Worm (Caenorhabditis elegans): ENCODE measurements around the gene gcy-22.

Gene gcy-22

DNA sequence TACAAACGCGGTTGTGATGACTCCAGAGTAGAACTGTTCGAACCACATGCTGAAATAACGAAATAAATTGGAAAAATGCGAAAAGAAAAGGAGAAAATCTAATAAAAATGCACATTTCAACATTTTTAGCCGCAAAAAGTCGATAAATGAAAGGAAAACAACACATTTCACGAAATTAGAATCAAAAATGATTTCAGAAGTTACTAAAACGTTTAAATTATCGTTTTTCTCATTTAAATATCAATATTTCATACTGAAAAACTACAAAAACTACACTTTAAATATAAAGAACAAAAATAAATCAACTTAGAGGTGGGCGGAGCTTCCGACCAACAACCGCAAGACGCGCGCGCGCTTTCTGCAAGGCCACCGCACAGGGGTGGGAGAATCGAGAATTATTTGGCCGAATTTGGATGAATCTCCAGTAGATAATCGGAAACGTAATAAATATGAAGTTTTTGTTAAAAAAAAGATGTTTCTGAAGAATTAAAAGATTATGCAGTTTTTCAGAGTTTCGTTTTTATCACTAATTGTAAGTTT, 27.1 kb upstream of the gcy-22 start, which contains the start of gene ndua-1:
TSS of gene ndua-1 (minus strand) at position 51 of the 540 bp plus-strand sequence.
- TF ChIP-seq Y55F3AM.14 (GFP tag; optimal IDR thresholded peaks at IDR 0.05) (no peak), lin-13 (GFP tag; optimal IDR thresholded peaks at IDR 0.05) (peak; percentile 49), nhr-25 (tag; optimal IDR thresholded peaks at IDR 0.05) (no peak), skn-1 (tag; optimal IDR thresholded peaks at IDR 0.05) (no peak), F13H6.1 (tag; optimal IDR thresholded peaks at IDR 0.05) (peak; percentile 39), ceh-16 (tag; optimal IDR thresholded peaks at IDR 0.05) (no peak), lin-11 (tag; optimal IDR thresholded peaks at IDR 0.05) (peak; percentile 35), dmd-4 (tag; optimal IDR thresholded peaks at IDR 0.05) (no peak), mdl-1 (tag; optimal IDR thresholded peaks at IDR 0.05) (no peak), gmeb-1 (tag; optimal IDR thresholded peaks at IDR 0.05) (peak; percentile 48), sma-3 (GFP tag; optimal IDR thresholded peaks at IDR 0.05) (peak; percentile 47), C34F6.9 (tag; optimal IDR thresholded peaks at IDR 0.05) (peak; percentile 30), nhr-129 (tag; optimal IDR thresholded peaks at IDR 0.05) (peak; percentile 21), elt-1 (tag; optimal IDR thresholded peaks at IDR 0.05) (no peak), unc-55 (GFP tag; optimal IDR thresholded peaks at IDR 0.05) (peak; percentile 62), lin-39 (tag; optimal IDR thresholded peaks at IDR 0.05) (no peak), sma-9 (GFP tag; optimal IDR thresholded peaks at IDR 0.05) (peak; percentile 26), sma-9 (tag; optimal IDR thresholded peaks at IDR 0.05) (no peak), mbf-1 (tag; optimal IDR thresholded peaks at IDR 0.05) (no peak), nhr-77 (tag; optimal IDR thresholded peaks at IDR 0.05) (no peak), lsy-2 (tag; optimal IDR thresholded peaks at IDR 0.05) (peak in 1 of 2 experiments; percentile 64), sem-4 (tag; optimal IDR thresholded peaks at IDR 0.05) (peak; percentile 38), zag-1 (tag; optimal IDR thresholded peaks at IDR 0.05) (no peak)

DNA sequence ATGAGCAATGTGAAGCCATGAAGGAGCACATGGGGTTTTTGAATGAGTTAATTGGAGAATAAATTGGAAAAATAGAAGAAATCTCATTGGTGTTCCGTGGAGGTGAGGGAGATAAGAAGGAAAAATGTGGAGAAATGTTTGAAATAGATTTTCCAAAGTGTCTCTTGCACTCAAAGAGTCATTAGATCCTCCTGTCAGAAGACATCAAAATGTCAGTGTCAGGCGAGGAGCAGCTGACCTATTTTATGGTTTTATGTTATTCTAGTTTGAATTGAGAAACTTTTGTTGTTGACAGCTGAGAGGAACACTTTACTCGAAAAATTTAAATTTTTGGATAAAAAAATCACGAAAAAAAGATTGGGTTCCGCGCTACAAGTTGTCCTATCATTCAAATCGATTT, 25.7 kb upstream of the gcy-22 start, which contains the start of gene clec-264:
TSS of gene clec-264 (minus strand) at position 122 of the 400 bp plus-strand sequence.
- TF ChIP-seq crh-2 (tag; optimal IDR thresholded peaks at IDR 0.05) (no peak), ZK546.5 (tag; optimal IDR thresholded peaks at IDR 0.05) (no peak), egl-27 (tag; optimal IDR thresholded peaks at IDR 0.05) (no peak), elt-3 (tag; optimal IDR thresholded peaks at IDR 0.05) (no peak), nhr-25 (tag; optimal IDR thresholded peaks at IDR 0.05) (no peak), mbf-1 (tag; optimal IDR thresholded peaks at IDR 0.05) (no peak), ceh-16 (tag; optimal IDR thresholded peaks at IDR 0.05) (no peak), blmp-1 (tag; optimal IDR thresholded peaks at IDR 0.05; ENCODE audit: insufficient read depth) (no peak), nhr-237 (tag; optimal IDR thresholded peaks at IDR 0.05) (no peak), lsy-2 (tag; optimal IDR thresholded peaks at IDR 0.05) (no peak), mdl-1 (tag; optimal IDR thresholded peaks at IDR 0.05) (no peak), nhr-10 (tag; optimal IDR thresholded peaks at IDR 0.05) (no peak), unc-55 (GFP tag; optimal IDR thresholded peaks at IDR 0.05) (no peak), snpc-4 (tag; optimal IDR thresholded peaks at IDR 0.05) (no peak), lin-13 (GFP tag; optimal IDR thresholded peaks at IDR 0.05) (no peak), ceh-82 (tag; optimal IDR thresholded peaks at IDR 0.05) (no peak)

DNA sequence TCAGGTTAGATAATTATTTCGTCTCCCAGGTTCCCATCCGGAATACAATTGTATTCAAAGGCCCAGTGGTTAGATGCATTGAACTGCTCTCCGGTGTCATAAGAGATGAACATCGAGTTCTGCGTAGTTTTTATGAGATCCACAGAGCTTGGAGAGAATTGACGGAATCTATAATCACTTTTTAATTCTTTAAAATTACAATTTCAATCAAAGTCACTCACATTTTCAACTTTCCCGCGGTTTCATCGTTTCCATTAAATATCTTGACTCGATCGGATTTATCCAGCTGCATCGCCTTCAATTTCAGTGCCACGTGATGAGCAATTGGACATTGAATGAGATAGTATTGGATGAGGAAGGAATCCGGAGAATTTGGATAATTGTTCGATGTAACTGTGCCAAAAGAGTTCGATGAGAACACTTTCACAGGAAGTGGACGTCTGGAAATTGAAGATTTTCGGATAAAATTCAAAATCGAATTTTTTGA, 22.9 kb upstream of the gcy-22 start:
- no peak for TF ChIP-seq nhr-21 (tag; optimal IDR thresholded peaks at IDR 0.05)
- TF ChIP-seq lsy-2 (tag; optimal IDR thresholded peaks at IDR 0.05) = peak in 1 of 2 experiments; percentile 22
- TF ChIP-seq ceh-82 (tag; optimal IDR thresholded peaks at IDR 0.05) = no peak
- no peak for TF ChIP-seq ZK546.5 (tag; optimal IDR thresholded peaks at IDR 0.05)
- TF ChIP-seq nhr-12 (tag; optimal IDR thresholded peaks at IDR 0.05) = no peak
- TF ChIP-seq unc-55 (GFP tag; optimal IDR thresholded peaks at IDR 0.05) = no peak
- no peak for TF ChIP-seq Y55F3AM.14 (GFP tag; optimal IDR thresholded peaks at IDR 0.05)
- TF ChIP-seq lin-13 (GFP tag; optimal IDR thresholded peaks at IDR 0.05) = peak; percentile 2
- TF ChIP-seq nhr-129 (tag; optimal IDR thresholded peaks at IDR 0.05) = peak; percentile 14
- no peak for TF ChIP-seq peb-1 (tag; optimal IDR thresholded peaks at IDR 0.05)
- TF ChIP-seq elt-1 (tag; optimal IDR thresholded peaks at IDR 0.05) = no peak
- no peak for TF ChIP-seq mdl-1 (tag; optimal IDR thresholded peaks at IDR 0.05)
- TF ChIP-seq F13H6.1 (tag; optimal IDR thresholded peaks at IDR 0.05) = peak; percentile 52
- no peak for TF ChIP-seq skn-1 (tag; optimal IDR thresholded peaks at IDR 0.05)
- no peak for TF ChIP-seq mbf-1 (tag; optimal IDR thresholded peaks at IDR 0.05)
- TF ChIP-seq ceh-16 (tag; optimal IDR thresholded peaks at IDR 0.05) = no peak
- TF ChIP-seq ztf-1 (GFP tag; conservative IDR thresholded peaks at IDR 0.05) = no peak
- no peak for TF ChIP-seq nhr-25 (tag; optimal IDR thresholded peaks at IDR 0.05)
- no peak for TF ChIP-seq nhr-237 (tag; optimal IDR thresholded peaks at IDR 0.05)
- TF ChIP-seq snpc-4 (tag; optimal IDR thresholded peaks at IDR 0.05) = no peak
- TF ChIP-seq C34F6.9 (tag; optimal IDR thresholded peaks at IDR 0.05) = peak; percentile 35
- TF ChIP-seq mab-5 (tag; optimal IDR thresholded peaks at IDR 0.05) = no peak
- TF ChIP-seq elt-3 (tag; optimal IDR thresholded peaks at IDR 0.05) = no peak
- TF ChIP-seq ztf-11 (tag; optimal IDR thresholded peaks at IDR 0.05) = no peak
- TF ChIP-seq crh-2 (tag; optimal IDR thresholded peaks at IDR 0.05) = no peak
- TF ChIP-seq nhr-77 (tag; optimal IDR thresholded peaks at IDR 0.05) = no peak
- TF ChIP-seq ama-1 (optimal IDR thresholded peaks at IDR 0.05) = peak; percentile 86

Measured in whole organism, L2 larva.